Worm (Caenorhabditis elegans) whole organism, young adult: ENCODE measurements around the gene C06E4.6.

Source experiments
- F39B2.1 ChIP-seq: fragments of 200-800 bp; sonication (Bioruptor generic); IDR thresholded peaks from 2 replicates; pipeline ENCODE4 v1.3.6; 2022; ENCODE audit warnings: missing genetic modification reagents, missing genetic modification characterization, missing compliant biosample characterization
- ama-1 ChIP-seq, 3 experiments: fragments of 150-350 bp in 1 of 3; sonication (generic microtip) in 2 of 3; optimal IDR thresholded peaks; 2 replicates each; lab custom pipeline; 2014 to 2018; ENCODE audit warnings: missing biosample characterization in 2 of 3, missing genetic modification characterization in 2 of 3, missing genetic modification reagents in 2 of 3
- die-1 ChIP-seq: sonication (generic microtip); optimal IDR thresholded peaks from 2 replicates; lab custom pipeline; 2016; ENCODE audit warnings: missing genotype, mild to moderate bottlenecking, missing genetic modification characterization, missing compliant biosample characterization
- mcd-1 ChIP-seq: fragments of 200-800 bp; sonication (Bioruptor generic); IDR thresholded peaks from 2 replicates; pipeline ENCODE4 v1.3.6; 2022; ENCODE audit warnings: missing genetic modification reagents, missing genetic modification characterization, missing compliant biosample characterization
- ztf-6 ChIP-seq: fragments of 200-800 bp; sonication (Bioruptor generic); IDR thresholded peaks from 2 replicates; pipeline ENCODE4 v1.3.6; 2022; ENCODE audit warnings: missing genetic modification reagents, missing genetic modification characterization, missing compliant biosample characterization

DNA sequence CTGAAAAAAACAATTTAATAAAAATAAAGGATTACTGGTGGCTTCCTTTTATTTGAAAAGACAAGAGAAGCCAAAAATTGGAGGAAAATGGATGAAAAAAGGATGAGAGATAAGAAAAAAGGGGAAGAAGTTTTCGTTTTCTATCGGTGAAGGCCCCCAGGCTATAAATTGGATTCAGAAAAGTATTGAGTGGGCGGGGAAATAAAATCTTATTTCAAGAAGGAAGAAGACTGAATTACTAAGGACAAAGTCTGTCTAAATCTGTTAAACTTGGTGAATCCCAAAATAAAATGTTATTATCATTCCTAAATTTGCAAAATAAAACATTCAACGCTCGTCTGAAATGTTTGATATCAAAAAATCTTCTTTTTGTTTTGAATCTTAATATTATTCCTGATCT is 36.0 kb downstream of the C06E4.6 start:
- no peak for TF ChIP-seq F39B2.1 (GFP tag; lab: Robert Waterston, UW)
- no peak for TF ChIP-seq ztf-6 (GFP tag; lab: Robert Waterston, UW)
- TF ChIP-seq mcd-1: no peak
- TF ChIP-seq die-1 (tag; lab: Kevin White, UChicago): no peak
- TF ChIP-seq ama-1 (optimal IDR thresholded peaks at IDR 0.05; lab: Kevin White, UChicago): no peak
- no peak for TF ChIP-seq ama-1 (GFP tag; optimal IDR thresholded peaks at IDR 0.05; lab: Kevin White, UChicago)
